Fruit fly (Drosophila melanogaster): ENCODE measurements around the gene foxo.
A peak's percentile ranks its signal among the peaks of the same experiment; 100 is the strongest.

The foxo gene

DNA sequence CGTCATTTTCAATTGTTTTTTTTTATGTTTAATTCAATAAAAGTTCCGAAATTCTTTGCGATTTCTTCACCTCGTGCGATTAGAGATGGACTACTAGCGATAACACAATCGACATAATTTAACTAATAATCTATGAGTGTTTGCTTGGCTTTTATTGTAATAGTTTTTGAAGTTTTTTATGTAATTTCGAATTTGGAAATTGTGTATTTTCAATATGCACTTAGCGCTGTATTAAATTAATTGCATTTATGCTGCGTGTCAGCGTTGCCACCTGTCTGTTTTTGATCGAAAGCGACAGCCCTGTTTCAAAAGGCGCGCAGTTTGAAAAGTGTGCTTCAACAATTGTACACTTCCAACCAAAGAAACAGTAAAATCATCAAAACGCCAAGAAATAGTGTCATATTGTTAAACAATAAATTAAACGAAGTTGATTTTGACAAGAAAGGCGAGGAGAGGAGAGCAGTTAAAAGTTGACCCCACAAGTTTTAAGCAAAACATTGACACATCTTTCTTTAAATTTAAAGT, 20.8 kb upstream of the foxo start, which contains the start of gene CG9922 (continued):
- TF ChIP-seq cyc (GFP tag; optimal IDR thresholded peaks at IDR 0.05) (peak; percentile 40), spab (GFP tag; optimal IDR thresholded peaks at IDR 0.05) (no peak), CG31627 (GFP tag; optimal IDR thresholded peaks at IDR 0.05) (peak; percentile 47), lz (GFP tag; optimal IDR thresholded peaks at IDR 0.05) (peak; percentile 53), fkh (GFP tag; optimal IDR thresholded peaks at IDR 0.05) (peak; percentile 11), acj6 (GFP tag; optimal IDR thresholded peaks at IDR 0.05) (peak; percentile 57), Eip78C (GFP tag) (peak; percentile 86), CG34406 (GFP tag; optimal IDR thresholded peaks at IDR 0.05) (peak; percentile 20), CG6163 (GFP tag; IDR thresholded peaks at IDR 0.05) (0 out of 3 replicates have a peak, but pooled peaks have one; percentile 13), CG3032 (tag; optimal IDR thresholded peaks at IDR 0.05) (peak; percentile 40), CG10669 (GFP tag; optimal IDR thresholded peaks at IDR 0.05) (no peak)

DNA sequence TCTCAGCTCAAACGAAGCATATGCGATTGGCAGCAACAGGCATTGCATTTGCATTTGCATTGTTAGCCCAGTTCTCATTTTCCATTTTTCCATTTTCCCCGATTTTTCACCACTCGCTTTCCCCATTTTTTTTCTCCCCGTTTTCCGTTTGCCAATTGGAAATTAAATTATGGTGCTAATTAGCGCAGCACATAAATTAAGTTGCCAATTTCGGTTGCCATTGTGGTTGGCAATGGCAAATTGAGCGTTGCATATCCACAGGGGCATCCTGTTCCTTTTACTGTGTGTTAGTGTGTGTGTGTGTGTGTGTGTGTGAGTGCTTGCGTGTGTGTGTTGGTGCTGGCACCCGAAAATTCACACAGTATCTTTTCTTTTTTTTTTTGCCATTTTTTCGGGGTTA, 19.4 kb upstream of the foxo start:
- TF ChIP-seq fkh (GFP tag; optimal IDR thresholded peaks at IDR 0.05) = no peak
- no peak for TF ChIP-seq Hr39 (GFP tag; optimal IDR thresholded peaks at IDR 0.05)
- TF ChIP-seq CG3919 (GFP tag; optimal IDR thresholded peaks at IDR 0.05) = no peak

dm6 chr3R:14041036-14041435, 15.7 kb upstream of the foxo start:
- TF ChIP-seq CG9139 (GFP tag; optimal IDR thresholded peaks at IDR 0.05) = no peak
- no peak for TF ChIP-seq spab (GFP tag; optimal IDR thresholded peaks at IDR 0.05)
- no peak for TF ChIP-seq achi (GFP tag; optimal IDR thresholded peaks at IDR 0.05)
- no peak for TF ChIP-seq CG32006 (GFP tag; optimal IDR thresholded peaks at IDR 0.05)
- TF ChIP-seq Eip93F (GFP tag; optimal IDR thresholded peaks at IDR 0.05) = no peak
- TF ChIP-seq cyc (GFP tag; optimal IDR thresholded peaks at IDR 0.05) = no peak
- TF ChIP-seq CG11902 (GFP tag; optimal IDR thresholded peaks at IDR 0.05) = no peak
- no peak for TF ChIP-seq CG1621 (tag; optimal IDR thresholded peaks at IDR 0.05)
- TF ChIP-seq esn (GFP tag; optimal IDR thresholded peaks at IDR 0.05) = peak; percentile 5
- TF ChIP-seq OdsH (GFP tag; optimal IDR thresholded peaks at IDR 0.05) = peak; percentile 33
- TF ChIP-seq CG3919 (GFP tag; optimal IDR thresholded peaks at IDR 0.05) = no peak
- TF ChIP-seq Hr38 (GFP tag; optimal IDR thresholded peaks at IDR 0.05) = no peak
- TF ChIP-seq CG4318 (GFP tag; optimal IDR thresholded peaks at IDR 0.05) = no peak
- TF ChIP-seq CG31627 (GFP tag; optimal IDR thresholded peaks at IDR 0.05) = peak; percentile 29
- TF ChIP-seq Lpt (GFP tag; optimal IDR thresholded peaks at IDR 0.05) = no peak
- no peak for TF ChIP-seq CG11294 (GFP tag; IDR thresholded peaks at IDR 0.05)
- no peak for TF ChIP-seq fd85E (GFP tag; optimal IDR thresholded peaks at IDR 0.05)
- TF ChIP-seq acj6 (GFP tag; optimal IDR thresholded peaks at IDR 0.05) = peak; percentile 40
- no peak for TF ChIP-seq fd59A (GFP tag; optimal IDR thresholded peaks at IDR 0.05)
- no peak for TF ChIP-seq net (GFP tag; optimal IDR thresholded peaks at IDR 0.05)
- TF ChIP-seq CG15336 (GFP tag; IDR thresholded peaks at IDR 0.05) = no peak
- TF ChIP-seq dsx (GFP tag; optimal IDR thresholded peaks at IDR 0.05; ENCODE audit: poor library complexity, severe bottlenecking) = no peak
- TF ChIP-seq CG10669 (GFP tag; optimal IDR thresholded peaks at IDR 0.05) = no peak
- peak; percentile 30 for TF ChIP-seq Hr39 (GFP tag; optimal IDR thresholded peaks at IDR 0.05)
- no peak for TF ChIP-seq CG7368 (GFP tag; optimal IDR thresholded peaks at IDR 0.05)
- no peak for TF ChIP-seq CG16779 (tag; optimal IDR thresholded peaks at IDR 0.05)
- peak; percentile 22 for TF ChIP-seq CG34406 (GFP tag; optimal IDR thresholded peaks at IDR 0.05)
- TF ChIP-seq Smox (GFP tag; optimal IDR thresholded peaks at IDR 0.05) = no peak
- no peak for TF ChIP-seq Blimp-1 (GFP tag; optimal IDR thresholded peaks at IDR 0.05)
- TF ChIP-seq Eip75B (GFP tag; optimal IDR thresholded peaks at IDR 0.05) = no peak
- no peak for TF ChIP-seq ss (GFP tag; optimal IDR thresholded peaks at IDR 0.05)
- peak; percentile 5 for TF ChIP-seq Sox102F (GFP tag; optimal IDR thresholded peaks at IDR 0.05)
- TF ChIP-seq Ets21C (GFP tag; optimal IDR thresholded peaks at IDR 0.05) = no peak
- no peak for TF ChIP-seq CG8119 (GFP tag; IDR thresholded peaks at IDR 0.05)
- TF ChIP-seq svp (GFP tag) = no peak
- TF ChIP-seq pdm3 (GFP tag; optimal IDR thresholded peaks at IDR 0.05) = peak; percentile 30
- TF ChIP-seq lz (GFP tag; optimal IDR thresholded peaks at IDR 0.05) = no peak
- no peak for TF ChIP-seq CG11762 (GFP tag; optimal IDR thresholded peaks at IDR 0.05; ENCODE audit: insufficient read depth)
- no peak for TF ChIP-seq CG3032 (tag; optimal IDR thresholded peaks at IDR 0.05)
- TF ChIP-seq CG6792 (GFP tag; optimal IDR thresholded peaks at IDR 0.05) = no peak
- TF ChIP-seq Eip78C (GFP tag) = peak; percentile 49
- TF ChIP-seq topi (GFP tag; optimal IDR thresholded peaks at IDR 0.05) = no peak
- TF ChIP-seq CG6163 (GFP tag; IDR thresholded peaks at IDR 0.05) = no peak
- TF ChIP-seq CG10631 (GFP tag; optimal IDR thresholded peaks at IDR 0.05) = no peak
- TF ChIP-seq Ets96B (tag; optimal IDR thresholded peaks at IDR 0.05) = no peak
